Worm (Caenorhabditis elegans) whole organism, young adult: ENCODE measurements around the gene C13A2.3.

Experiments
- B0035.1 ChIP-seq: sonication (generic microtip); optimal IDR thresholded peaks from 2 replicates; lab custom pipeline; 2016; ENCODE audit warnings: missing genetic modification characterization, mild to moderate bottlenecking, missing compliant biosample characterization, missing genotype, missing genetic modification reagents
- C17E4.6 ChIP-seq: fragments of 200-800 bp; sonication (Bioruptor generic); IDR thresholded peaks from 2 replicates; pipeline ENCODE4 v1.3.6; 2022; ENCODE audit warnings: missing genetic modification reagents, missing genetic modification characterization, missing compliant biosample characterization
- F52B5.7 ChIP-seq: sonication (generic microtip); optimal IDR thresholded peaks from 2 replicates; lab custom pipeline; 2016; ENCODE audit warnings: mild to moderate bottlenecking, missing genetic modification characterization, missing compliant biosample characterization
- F57C9.4 ChIP-seq: sonication (generic microtip); optimal IDR thresholded peaks from 2 replicates; lab custom pipeline; 2017; ENCODE audit warnings: mild to moderate bottlenecking, missing genetic modification characterization, missing compliant biosample characterization
- K11D2.4 ChIP-seq: fragments of 200-800 bp; sonication (Bioruptor generic); IDR thresholded peaks from 2 replicates; pipeline ENCODE4 v1.3.6; 2022; ENCODE audit warnings: missing genetic modification reagents, missing genetic modification characterization, missing compliant biosample characterization
- Y67H2A.10 ChIP-seq: fragments of 200-800 bp; sonication (Bioruptor generic); conservative IDR thresholded peaks from 2 replicates; pipeline ENCODE4 v1.3.6; 2022; ENCODE audit warnings: missing genetic modification reagents, missing genetic modification characterization, missing compliant biosample characterization
- akir-1 ChIP-seq: fragments of 200-800 bp; sonication (Bioruptor generic); optimal IDR thresholded peaks from 2 replicates; lab custom pipeline; 2018; ENCODE audit warnings: mild to moderate bottlenecking, missing genetic modification characterization, moderate library complexity, missing compliant biosample characterization
- ama-1 ChIP-seq, 3 experiments: fragments of 150-350 bp in 1 of 3; sonication (generic microtip) in 2 of 3; optimal IDR thresholded peaks; 2 replicates each; lab custom pipeline; 2014 to 2018; ENCODE audit warnings: missing biosample characterization in 2 of 3, missing genetic modification characterization in 2 of 3, missing genetic modification reagents in 2 of 3
- athp-1 ChIP-seq: sonication (generic microtip); optimal IDR thresholded peaks from 2 replicates; lab custom pipeline; 2017; ENCODE audit warnings: mild to moderate bottlenecking, missing genetic modification characterization, missing compliant biosample characterization
- attf-6 ChIP-seq: fragments of 200-800 bp; sonication (Bioruptor generic); IDR thresholded peaks from 2 replicates; pipeline ENCODE4 v1.3.6; 2022; ENCODE audit warnings: missing genetic modification reagents, missing genetic modification characterization, missing compliant biosample characterization
- cebp-1 ChIP-seq, 2 experiments: fragments of 200-800 bp in 1 of 2; sonication (Bioruptor generic) in 1 of 2; sonication (generic microtip) in 1 of 2; IDR thresholded peaks in 1 of 2; optimal IDR thresholded peaks in 1 of 2; 2 replicates each; pipeline versions ENCODE4 v1.3.6 to Lab custom; 2017 to 2022; ENCODE audit warnings: missing compliant biosample characterization in 2 of 2, missing genetic modification characterization in 2 of 2, mild to moderate bottlenecking in 1 of 2, missing genetic modification reagents in 1 of 2, moderate library complexity in 1 of 2
- ceh-100 ChIP-seq: fragments of 200-800 bp; sonication (Bioruptor generic); IDR thresholded peaks from 2 replicates; pipeline ENCODE4 v1.3.6; 2022; ENCODE audit warnings: missing genetic modification reagents, missing genetic modification characterization, missing compliant biosample characterization
- dox-1 ChIP-seq: fragments of 200-800 bp; sonication (Bioruptor generic); IDR thresholded peaks from 2 replicates; pipeline ENCODE4 v1.3.6; 2022; ENCODE audit warnings: missing genetic modification reagents, missing genetic modification characterization, missing compliant biosample characterization
- dpl-1 ChIP-seq: fragments of 150-350 bp; optimal IDR thresholded peaks from 2 replicates; lab custom pipeline; 2014; ENCODE audit warnings: missing biosample characterization, missing genetic modification reagents, missing genetic modification characterization
- egl-44 ChIP-seq: fragments of 200-800 bp; sonication (Bioruptor generic); IDR thresholded peaks from 2 replicates; pipeline ENCODE4 v1.3.6; 2022; ENCODE audit warnings: missing genetic modification reagents, missing genetic modification characterization, missing compliant biosample characterization
- egrh-3 ChIP-seq: fragments of 200-800 bp; sonication (Bioruptor generic); IDR thresholded peaks from 2 replicates; pipeline ENCODE4 v1.3.6; 2022; ENCODE audit warnings: missing genetic modification reagents, missing genetic modification characterization, missing compliant biosample characterization
- ets-4 ChIP-seq: fragments of 200-800 bp; sonication (Bioruptor generic); optimal IDR thresholded peaks from 2 replicates; lab custom pipeline; 2018; ENCODE audit warnings: mild to moderate bottlenecking, missing genetic modification characterization, missing compliant biosample characterization
- hsf-1 ChIP-seq: fragments of 200-800 bp; sonication (Bioruptor generic); IDR thresholded peaks from 2 replicates; pipeline ENCODE4 v1.3.6; 2022; ENCODE audit warnings: missing genetic modification reagents, missing genetic modification characterization, missing compliant biosample characterization
- lin-26 ChIP-seq: fragments of 200-800 bp; sonication (Bioruptor generic); IDR thresholded peaks from 2 replicates; pipeline ENCODE4 v1.3.6; 2022; ENCODE audit warnings: missing genetic modification reagents, missing genetic modification characterization, missing compliant biosample characterization
- lsl-1 ChIP-seq: fragments of 200-800 bp; sonication (Bioruptor generic); optimal IDR thresholded peaks from 2 replicates; lab custom pipeline; 2018; ENCODE audit warnings: mild to moderate bottlenecking, missing genetic modification characterization, moderate library complexity, missing compliant biosample characterization
- madf-10 ChIP-seq: sonication (generic microtip); optimal IDR thresholded peaks from 2 replicates; lab custom pipeline; 2016; ENCODE audit warnings: mild to moderate bottlenecking, missing genetic modification characterization, missing compliant biosample characterization
- madf-6 ChIP-seq: fragments of 200-800 bp; sonication (Bioruptor generic); IDR thresholded peaks from 2 replicates; pipeline ENCODE4 v1.3.6; 2022; ENCODE audit warnings: missing genetic modification reagents, missing genetic modification characterization, missing compliant biosample characterization
- mel-28 ChIP-seq: sonication (generic microtip); optimal IDR thresholded peaks from 2 replicates; lab custom pipeline; 2016; ENCODE audit warnings: borderline replicate concordance, mild to moderate bottlenecking, missing genetic modification characterization, missing compliant biosample characterization
- mxl-1 ChIP-seq: sonication (generic microtip); optimal IDR thresholded peaks from 2 replicates; lab custom pipeline; 2016; ENCODE audit warnings: missing genetic modification characterization, missing compliant biosample characterization
- nhr-120 ChIP-seq: fragments of 200-800 bp; sonication (Bioruptor generic); IDR thresholded peaks from 2 replicates; pipeline ENCODE4 v1.3.6; 2022; ENCODE audit warnings: missing genetic modification characterization, missing compliant biosample characterization
- pbrm-1 ChIP-seq: fragments of 200-800 bp; sonication (Bioruptor generic); IDR thresholded peaks from 2 replicates; pipeline ENCODE4 v1.3.6; 2022; ENCODE audit warnings: missing genetic modification reagents, missing genetic modification characterization, missing compliant biosample characterization
- pha-4 ChIP-seq: fragments of 150-350 bp; sonication (generic microtip); optimal IDR thresholded peaks from 2 replicates; lab custom pipeline; 2014; ENCODE audit warnings: missing biosample characterization, missing genetic modification reagents, missing genetic modification characterization
- rec-8 ChIP-seq, 2 experiments: sonication (generic microtip); optimal IDR thresholded peaks; 2 replicates each; lab custom pipeline; 2016; ENCODE audit warnings: mild to moderate bottlenecking in 2 of 2, missing genetic modification characterization in 2 of 2, missing genetic modification reagents in 2 of 2, missing genotype in 2 of 2, missing biosample characterization in 1 of 2, missing compliant biosample characterization in 1 of 2, moderate library complexity in 1 of 2
- sdz-38 ChIP-seq: sonication (generic microtip); optimal IDR thresholded peaks from 2 replicates; lab custom pipeline; 2016; ENCODE audit warnings: missing genotype, missing genetic modification characterization, missing compliant biosample characterization
- sptf-2 ChIP-seq: fragments of 200-800 bp; sonication (Bioruptor generic); optimal IDR thresholded peaks from 2 replicates; lab custom pipeline; 2018; ENCODE audit warnings: mild to moderate bottlenecking, missing genetic modification characterization, missing compliant biosample characterization
- unc-130 ChIP-seq: sonication (generic microtip); optimal IDR thresholded peaks from 2 replicates; lab custom pipeline; 2016; ENCODE audit warnings: missing genetic modification reagents, missing genetic modification characterization, missing compliant biosample characterization
- unc-62 ChIP-seq: fragments of 150-350 bp; optimal IDR thresholded peaks from 2 replicates; lab custom pipeline; 2014; ENCODE audit warnings: missing biosample characterization, missing genetic modification reagents, missing genetic modification characterization
- zfh-2 ChIP-seq: fragments of 200-800 bp; sonication (Bioruptor generic); conservative IDR thresholded peaks from 2 replicates; pipeline ENCODE4 v1.3.6; 2022; ENCODE audit warnings: missing genetic modification reagents, missing genetic modification characterization, missing compliant biosample characterization

Gene C13A2.3

ce11 chrV:7246951-7247350 is 35.2 kb upstream of the C13A2.3 start, which contains the start of gene C05C8.7:
Gene C05C8.7 (minus strand): TSS chrV:7247050.
- TF ChIP-seq ceh-100 (no peak), mel-28 (tag; lab: Kevin White, UChicago) (no peak), K11D2.4 (GFP tag; lab: Robert Waterston, UW) (no peak), F52B5.7 (tag; lab: Kevin White, UChicago) (no peak), cebp-1 (GFP tag; IDR thresholded peaks at IDR 0.05; lab: Robert Waterston, UW) (no peak), cebp-1 (tag; optimal IDR thresholded peaks at IDR 0.05; lab: Kevin White, UChicago) (no peak), akir-1 (GFP tag; lab: Kevin White, UChicago) (no peak), pha-4 (no peak), Y67H2A.10 (no peak), F57C9.4 (no peak), lin-26 (GFP tag; lab: Robert Waterston, UW) (no peak)
- TF ChIP-seq, all 124 proteins: peak for 0

- TF ChIP-seq dox-1 (GFP tag; lab: Robert Waterston, UW) (no peak), Y67H2A.10 (no peak), zfh-2 (GFP tag; lab: Robert Waterston, UW) (no peak), nhr-120 (no peak), egrh-3 (GFP tag; lab: Robert Waterston, UW) (no peak), egl-44 (GFP tag; lab: Robert Waterston, UW) (no peak), F57C9.4 (no peak), lin-26 (GFP tag; lab: Robert Waterston, UW) (no peak), madf-10 (tag; lab: Kevin White, UChicago) (no peak), lsl-1 (GFP tag; lab: Kevin White, UChicago) (no peak), pbrm-1 (GFP tag; lab: Robert Waterston, UW) (no peak), mxl-1 (tag; lab: Kevin White, UChicago) (no peak), rec-8 (tag; optimal IDR thresholded peaks at IDR 0.05; lab: Kevin White, UChicago) (no peak), madf-6 (GFP tag; lab: Robert Waterston, UW) (no peak), attf-6 (no peak), athp-1 (tag; lab: Kevin White, UChicago) (no peak), sptf-2 (GFP tag; lab: Kevin White, UChicago) (no peak), hsf-1 (GFP tag; lab: Robert Waterston, UW) (no peak), dpl-1 (GFP tag; lab: Kevin White, UChicago) (no peak), unc-62 (GFP tag; lab: Kevin White, UChicago) (no peak)
Measured at ce11 chrV:7248227-7248953, 33.7 kb upstream of the C13A2.3 start.

- TF ChIP-seq sdz-38 (tag; lab: Kevin White, UChicago): no peak
- TF ChIP-seq C17E4.6 (GFP tag; lab: Robert Waterston, UW): no peak
- no peak for TF ChIP-seq Y67H2A.10
- no peak for TF ChIP-seq ets-4 (GFP tag; lab: Kevin White, UChicago)
- TF ChIP-seq unc-130 (GFP tag; lab: Kevin White, UChicago): no peak
- no peak for TF ChIP-seq ama-1 (optimal IDR thresholded peaks at IDR 0.05; lab: Kevin White, UChicago)
- TF ChIP-seq ama-1 (GFP tag; optimal IDR thresholded peaks at IDR 0.05; lab: Kevin White, UChicago): no peak
Measured at ce11 chrV:7255095-7255494, 27.0 kb upstream of the C13A2.3 start, which contains the start of gene C05C8.8. Gene C05C8.8 (minus strand): TSS chrV:7255195.

- no peak for TF ChIP-seq B0035.1
Measured at ce11 chrV:7258965-7259364, 23.2 kb upstream of the C13A2.3 start, which contains the start of gene C13A2.12. Gene C13A2.12 (plus strand): TSS chrV:7259265.
